Fruit fly (Drosophila melanogaster): ENCODE results near the gene CG42831.

Gene CG42831

DNA sequence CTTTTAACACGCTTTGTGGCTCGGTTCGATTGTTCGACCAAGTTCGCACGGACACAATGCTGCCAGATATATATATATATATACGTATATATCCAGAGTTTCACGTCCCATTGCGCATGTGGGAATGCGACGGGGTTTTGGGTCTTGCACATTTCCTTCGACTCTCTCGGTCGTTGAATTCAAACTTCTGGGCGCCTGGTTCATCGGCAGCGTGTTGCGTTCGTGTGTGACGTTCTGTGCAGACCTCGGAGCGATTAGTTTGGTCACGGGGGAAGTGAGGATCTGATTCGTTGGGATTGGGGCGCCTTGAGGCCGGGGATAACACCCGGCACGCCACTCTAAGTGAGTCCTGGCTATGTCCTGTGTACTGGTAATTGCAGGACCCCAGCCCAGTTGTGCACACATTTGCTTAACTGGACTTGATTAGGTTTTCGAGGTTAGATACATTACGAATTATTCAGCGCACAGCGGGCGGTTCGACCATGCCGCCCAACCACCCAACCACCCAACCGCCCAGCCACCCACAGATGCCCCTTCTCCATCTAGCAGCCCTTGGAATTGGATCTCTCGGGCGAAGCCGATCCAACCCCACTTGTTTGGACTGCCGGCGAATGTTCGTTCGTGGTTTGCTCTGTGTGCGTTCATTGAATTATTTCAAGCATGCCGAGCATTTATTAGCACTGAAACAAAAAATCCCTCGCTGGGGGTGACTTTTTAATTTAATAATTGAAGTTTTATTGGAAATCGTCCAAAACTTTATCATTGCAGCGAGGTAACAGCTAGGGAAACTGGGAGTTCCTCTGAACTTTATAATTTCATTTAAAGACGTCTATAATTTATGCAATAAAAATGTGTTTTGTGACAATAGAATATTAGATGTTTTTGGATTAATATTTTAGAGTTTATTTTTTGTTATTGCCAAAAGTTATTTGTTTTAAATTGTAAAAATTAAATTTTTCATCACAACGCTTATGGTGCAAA, 3.3 kb downstream of the CG42831 start (continued):
- TF ChIP-seq Lhr (GFP tag; optimal IDR thresholded peaks at IDR 0.05) (no peak), trem (tag; optimal IDR thresholded peaks at IDR 0.05) (no peak), en (GFP tag; optimal IDR thresholded peaks at IDR 0.05) (no peak), Nf-YA (GFP tag; IDR thresholded peaks at IDR 0.05) (no peak), Dll (GFP tag; IDR thresholded peaks at IDR 0.05; ENCODE audit: partially characterized antibody) (no peak), Xrp1 (GFP tag; IDR thresholded peaks at IDR 0.05) (0 out of 2 replicates have a peak, but pooled peaks have one; percentile 11), CG32772 (GFP tag; IDR thresholded peaks at IDR 0.05) (no peak), fd64A (GFP tag; optimal IDR thresholded peaks at IDR 0.05) (no peak), CG9817 (tag; optimal IDR thresholded peaks at IDR 0.05) (no peak), Hr78 (GFP tag; optimal IDR thresholded peaks at IDR 0.05) (no peak), CG8281 (tag; optimal IDR thresholded peaks at IDR 0.05) (no peak), tio (GFP tag; optimal IDR thresholded peaks at IDR 0.05) (peak; percentile 61), CG16779 (GFP tag; IDR thresholded peaks at IDR 0.05) (no peak), dmrt99B (tag; optimal IDR thresholded peaks at IDR 0.05) (peak; percentile 48), gce (GFP tag; IDR thresholded peaks at IDR 0.05) (no peak), Hey (tag; optimal IDR thresholded peaks at IDR 0.05) (no peak), Stat92E (GFP tag; optimal IDR thresholded peaks at IDR 0.05) (no peak), crc (GFP tag; optimal IDR thresholded peaks at IDR 0.05) (no peak), sens (GFP tag) (peak; percentile 81), sna (GFP tag; IDR thresholded peaks at IDR 0.05; ENCODE audit: partially characterized antibody) (no peak), CG33213 (GFP tag; optimal IDR thresholded peaks at IDR 0.05) (no peak), sob (GFP tag; IDR thresholded peaks at IDR 0.05) (no peak), shn (GFP tag; optimal IDR thresholded peaks at IDR 0.05) (no peak), chn (GFP tag; optimal IDR thresholded peaks at IDR 0.05) (peak; percentile 8), ttk (GFP tag; IDR thresholded peaks at IDR 0.05) (no peak), CG16815 (GFP tag; optimal IDR thresholded peaks at IDR 0.05) (no peak), tin (GFP tag; optimal IDR thresholded peaks at IDR 0.05) (no peak), CG12744 (GFP tag; optimal IDR thresholded peaks at IDR 0.05) (peak; percentile 0), Ets65A (GFP tag) (peak; percentile 47), CG2889 (GFP tag; IDR thresholded peaks at IDR 0.05) (no peak), CG13624 (GFP tag; optimal IDR thresholded peaks at IDR 0.05) (no peak), psq (GFP tag; optimal IDR thresholded peaks at IDR 0.05) (no peak), CG15479 (GFP tag; optimal IDR thresholded peaks at IDR 0.05) (no peak), fru (optimal IDR thresholded peaks at IDR 0.05) (no peak), CG2712 (tag; optimal IDR thresholded peaks at IDR 0.05) (peak; percentile 50), ac (GFP tag; optimal IDR thresholded peaks at IDR 0.05) (no peak), CG4820 (GFP tag; optimal IDR thresholded peaks at IDR 0.05) (no peak), Drgx (GFP tag; IDR thresholded peaks at IDR 0.05) (no peak), dan (GFP tag; IDR thresholded peaks at IDR 0.05) (no peak), grau (tag; optimal IDR thresholded peaks at IDR 0.05) (peak; percentile 54), sisA (GFP tag; IDR thresholded peaks at IDR 0.05) (no peak), Hmx (GFP tag; optimal IDR thresholded peaks at IDR 0.05) (no peak), CG14965 (GFP tag; optimal IDR thresholded peaks at IDR 0.05; ENCODE audit: borderline replicate concordance) (no peak), CG1603 (tag; optimal IDR thresholded peaks at IDR 0.05) (no peak), CG7963 (GFP tag; IDR thresholded peaks at IDR 0.05; ENCODE audit: partially characterized antibody) (no peak), maf-S (GFP tag; optimal IDR thresholded peaks at IDR 0.05) (no peak), cad (GFP tag; optimal IDR thresholded peaks at IDR 0.05) (no peak), Dp (GFP tag; optimal IDR thresholded peaks at IDR 0.05) (no peak), dysf (GFP tag; IDR thresholded peaks at IDR 0.05) (0 out of 3 replicates have a peak, but pooled peaks have one; percentile 22), PHDP (tag; optimal IDR thresholded peaks at IDR 0.05) (peak; percentile 59)

Data from whole organism, embryonic.